Worm (Caenorhabditis elegans): ENCODE data around the gene col-89.

DNA sequence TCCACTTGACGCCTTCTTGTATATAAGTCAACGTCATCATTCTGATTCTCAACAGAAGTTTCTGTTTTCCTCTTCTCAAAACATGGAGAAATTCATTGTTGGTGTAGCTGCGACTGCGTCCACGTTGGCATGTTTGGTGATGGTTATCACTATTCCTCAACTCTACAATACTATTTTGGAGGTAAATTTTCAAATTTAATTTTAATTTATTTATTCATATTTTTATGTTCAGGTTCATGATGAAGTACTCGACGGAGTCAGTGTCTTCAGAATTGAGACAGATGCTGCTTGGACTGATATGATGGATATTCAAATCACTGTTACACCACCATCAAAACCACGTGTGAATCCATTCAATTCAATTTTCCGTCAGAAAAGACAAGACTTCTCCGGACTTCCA is at the start of gene col-89:
- TF ChIP-seq ces-1 (GFP tag; optimal IDR thresholded peaks at IDR 0.05) (no peak), tbx-2 (tag; optimal IDR thresholded peaks at IDR 0.05) (no peak), snpc-4 (tag; optimal IDR thresholded peaks at IDR 0.05) (no peak), egl-27 (tag; optimal IDR thresholded peaks at IDR 0.05) (no peak), lsy-2 (tag; optimal IDR thresholded peaks at IDR 0.05) (no peak), ztf-11 (tag; optimal IDR thresholded peaks at IDR 0.05) (no peak), unc-62 (GFP tag; optimal IDR thresholded peaks at IDR 0.05) (no peak), lin-15B (tag; optimal IDR thresholded peaks at IDR 0.05) (no peak), hlh-4 (tag; optimal IDR thresholded peaks at IDR 0.05) (no peak), mep-1 (tag; optimal IDR thresholded peaks at IDR 0.05) (no peak), zag-1 (tag; optimal IDR thresholded peaks at IDR 0.05) (no peak), nhr-77 (tag; optimal IDR thresholded peaks at IDR 0.05) (no peak), unc-98 (GFP tag; IDR thresholded peaks at IDR 0.05) (no peak), F16B12.6 (tag; optimal IDR thresholded peaks at IDR 0.05) (no peak)

All from whole organism, L1 larva.